Fruit fly (Drosophila melanogaster) whole organism, embryonic: Measurements from ENCODE around the gene SpdS.

ENCODE experiments used
- CG10979 ChIP-seq: fragments of 200-800 bp; sonication (Bioruptor generic); optimal IDR thresholded peaks from 2 replicates; lab custom pipeline; 2018; ENCODE audit warnings: missing biosample characterization, mild to moderate bottlenecking, missing genetic modification characterization, moderate library complexity
- CG13123 ChIP-seq: fragments of 200-800 bp; sonication (Bioruptor generic); optimal IDR thresholded peaks from 2 replicates; lab custom pipeline; 2016; ENCODE audit warnings: missing biosample characterization, missing genetic modification characterization
- Doc3 ChIP-seq: fragments of 200-800 bp; sonication (Bioruptor generic); IDR thresholded peaks from 3 replicates; pipeline ENCODE4 v1.3.6; 2022; ENCODE audit warnings: missing biosample characterization, missing genetic modification characterization; ENCODE audit not compliant: partially characterized antibody
- sisA ChIP-seq: fragments of 200-800 bp; sonication (Bioruptor generic); IDR thresholded peaks from 2 replicates; pipeline ENCODE4 v1.3.6; 2022; ENCODE audit warnings: missing biosample characterization, missing genetic modification characterization

DNA sequence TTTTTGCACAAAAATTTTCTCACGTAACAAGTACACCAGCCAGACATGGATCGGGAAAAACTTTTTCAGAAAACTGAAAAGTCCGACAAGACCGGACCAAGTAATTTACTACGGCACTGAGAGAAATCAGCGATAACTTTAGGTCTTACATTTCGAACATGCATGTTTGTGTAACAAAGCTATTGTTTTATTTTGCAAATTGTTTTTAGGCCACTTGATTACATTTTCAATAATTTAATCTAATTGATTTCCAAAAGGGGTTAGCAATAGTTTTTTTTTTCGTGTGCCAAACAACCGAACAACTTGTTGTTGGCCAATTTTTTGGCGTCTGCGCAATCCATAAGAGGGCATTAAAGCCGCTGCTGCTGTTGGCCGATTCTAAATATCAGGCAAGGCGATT is 18.3 kb upstream of the SpdS start:
- no peak for TF ChIP-seq CG13123 (GFP tag; lab: Kevin White, UChicago)
- no peak for TF ChIP-seq Doc3 (GFP tag; lab: Robert Waterston, UW)
- peak; percentile 57 for TF ChIP-seq CG10979
- no peak; the same call in 1 of the 2 replicates for TF ChIP-seq sisA
